Worm (Caenorhabditis elegans): ENCODE measurements around the gene F55H2.7.

DNA sequence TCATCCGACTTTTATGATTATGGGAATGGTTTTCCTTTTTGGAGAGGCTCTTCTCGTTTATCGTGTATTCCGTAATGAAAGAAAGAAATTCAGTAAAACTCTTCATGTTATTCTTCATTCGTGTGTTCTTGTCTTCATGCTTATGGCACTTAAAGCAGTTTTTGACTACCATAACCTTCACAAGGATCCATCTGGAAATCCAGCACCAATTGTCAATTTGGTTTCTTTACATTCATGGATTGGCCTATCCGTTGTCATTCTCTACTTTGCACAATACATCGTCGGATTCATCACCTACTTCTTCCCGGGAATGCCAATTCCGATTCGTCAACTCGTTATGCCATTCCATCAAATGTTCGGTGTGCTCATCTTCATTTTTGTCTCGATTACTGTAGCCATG, 4.4 kb downstream of the F55H2.7 start:
- no peak for TF ChIP-seq egl-27 (tag; optimal IDR thresholded peaks at IDR 0.05)
- TF ChIP-seq rbr-2 (tag; optimal IDR thresholded peaks at IDR 0.05) = no peak
- no peak for TF ChIP-seq nhr-11 (tag; optimal IDR thresholded peaks at IDR 0.05)
- no peak for TF ChIP-seq nhr-77 (tag; optimal IDR thresholded peaks at IDR 0.05)
- no peak for TF ChIP-seq nhr-10 (tag; optimal IDR thresholded peaks at IDR 0.05)
- TF ChIP-seq spr-3 (GFP tag; optimal IDR thresholded peaks at IDR 0.05) = no peak
- no peak for TF ChIP-seq dpl-1 (GFP tag; optimal IDR thresholded peaks at IDR 0.05)

All from whole organism, L4 larva.